Worm (Caenorhabditis elegans) whole organism, young adult: Measurements from ENCODE around the gene rmd-3.

Experiments
- B0336.3 ChIP-seq: fragments of 200-800 bp; sonication (Bioruptor generic); IDR thresholded peaks from 2 replicates; pipeline ENCODE4 v1.3.6; 2022; ENCODE audit warnings: missing genetic modification characterization, missing compliant biosample characterization
- C06A6.2 ChIP-seq: fragments of 200-800 bp; sonication (Bioruptor generic); conservative IDR thresholded peaks from 2 replicates; pipeline ENCODE4 v1.3.6; 2022; ENCODE audit warnings: missing genetic modification characterization, missing compliant biosample characterization
- F22D6.2 ChIP-seq: sonication (generic microtip); optimal IDR thresholded peaks from 2 replicates; lab custom pipeline; 2016; ENCODE audit warnings: mild to moderate bottlenecking, missing genetic modification characterization, missing compliant biosample characterization
- F33H1.4 ChIP-seq: fragments of 200-800 bp; sonication (Bioruptor generic); IDR thresholded peaks from 2 replicates; pipeline ENCODE4 v1.3.6; 2022; ENCODE audit warnings: missing genetic modification reagents, missing genetic modification characterization, missing compliant biosample characterization
- F39B2.1 ChIP-seq: fragments of 200-800 bp; sonication (Bioruptor generic); IDR thresholded peaks from 2 replicates; pipeline ENCODE4 v1.3.6; 2022; ENCODE audit warnings: missing genetic modification reagents, missing genetic modification characterization, missing compliant biosample characterization
- F49E8.2 ChIP-seq: sonication (generic microtip); optimal IDR thresholded peaks from 3 replicates; lab custom pipeline; 2017; ENCODE audit warnings: missing genetic modification characterization, mild to moderate bottlenecking, missing compliant biosample characterization, antibody characterized with exemption, moderate library complexity; ENCODE audit not compliant: insufficient read depth
- T07F8.4 ChIP-seq: sonication (generic microtip); optimal IDR thresholded peaks from 2 replicates; lab custom pipeline; 2016; ENCODE audit warnings: mild to moderate bottlenecking, missing genetic modification characterization, moderate library complexity, missing compliant biosample characterization
- Y53G8AR.9 ChIP-seq: fragments of 200-800 bp; sonication (Bioruptor generic); conservative IDR thresholded peaks from 2 replicates; pipeline ENCODE4 v1.3.6; 2022; ENCODE audit warnings: missing genetic modification reagents, missing genetic modification characterization, missing compliant biosample characterization
- Y95B8A.8 ChIP-seq: fragments of 200-800 bp; sonication (Bioruptor generic); IDR thresholded peaks from 2 replicates; pipeline ENCODE4 v1.3.6; 2022; ENCODE audit warnings: missing genetic modification reagents, missing genetic modification characterization, missing compliant biosample characterization
- atf-7 ChIP-seq: sonication (generic microtip); optimal IDR thresholded peaks from 2 replicates; lab custom pipeline; 2017; ENCODE audit warnings: mild to moderate bottlenecking, missing genetic modification characterization, missing compliant biosample characterization
- attf-5 ChIP-seq: fragments of 200-800 bp; sonication (Bioruptor generic); optimal IDR thresholded peaks from 2 replicates; lab custom pipeline; 2018; ENCODE audit warnings: mild to moderate bottlenecking, missing genetic modification characterization, missing compliant biosample characterization
- attf-6 ChIP-seq: fragments of 200-800 bp; sonication (Bioruptor generic); IDR thresholded peaks from 2 replicates; pipeline ENCODE4 v1.3.6; 2022; ENCODE audit warnings: missing genetic modification reagents, missing genetic modification characterization, missing compliant biosample characterization
- ccch-3 ChIP-seq: fragments of 200-800 bp; sonication (Bioruptor generic); optimal IDR thresholded peaks from 2 replicates; lab custom pipeline; 2018; ENCODE audit warnings: mild to moderate bottlenecking, missing genetic modification characterization, missing compliant biosample characterization
- cebp-2 ChIP-seq: fragments of 200-800 bp; sonication (Bioruptor generic); IDR thresholded peaks from 2 replicates; pipeline ENCODE4 v1.3.6; 2022; ENCODE audit warnings: missing genetic modification characterization, missing compliant biosample characterization
- ceh-40 ChIP-seq: fragments of 200-800 bp; sonication (Bioruptor generic); IDR thresholded peaks from 2 replicates; pipeline ENCODE4 v1.3.6; 2022; ENCODE audit warnings: missing genetic modification characterization, missing compliant biosample characterization
- ceh-58 ChIP-seq: fragments of 200-800 bp; sonication (Bioruptor generic); IDR thresholded peaks from 2 replicates; pipeline ENCODE4 v1.3.6; 2022; ENCODE audit warnings: missing genetic modification characterization, missing compliant biosample characterization
- ceh-79 ChIP-seq: sonication (generic microtip); optimal IDR thresholded peaks from 2 replicates; lab custom pipeline; 2017; ENCODE audit warnings: mild to moderate bottlenecking, missing genetic modification characterization, missing compliant biosample characterization
- chd-7 ChIP-seq: sonication (generic microtip); optimal IDR thresholded peaks from 2 replicates; lab custom pipeline; 2016; ENCODE audit warnings: mild to moderate bottlenecking, missing genetic modification characterization, moderate library complexity, missing compliant biosample characterization
- dpff-1 ChIP-seq: sonication (generic microtip); optimal IDR thresholded peaks from 2 replicates; lab custom pipeline; 2017; ENCODE audit warnings: mild to moderate bottlenecking, missing genetic modification characterization, missing compliant biosample characterization
- dpl-1 ChIP-seq: fragments of 150-350 bp; optimal IDR thresholded peaks from 2 replicates; lab custom pipeline; 2014; ENCODE audit warnings: missing biosample characterization, missing genetic modification reagents, missing genetic modification characterization
- egl-18 ChIP-seq: fragments of 200-800 bp; sonication (Bioruptor generic); IDR thresholded peaks from 2 replicates; pipeline ENCODE4 v1.3.6; 2022; ENCODE audit warnings: missing genetic modification reagents, missing genetic modification characterization, missing compliant biosample characterization
- egl-44 ChIP-seq: fragments of 200-800 bp; sonication (Bioruptor generic); IDR thresholded peaks from 2 replicates; pipeline ENCODE4 v1.3.6; 2022; ENCODE audit warnings: missing genetic modification reagents, missing genetic modification characterization, missing compliant biosample characterization
- egrh-3 ChIP-seq: fragments of 200-800 bp; sonication (Bioruptor generic); IDR thresholded peaks from 2 replicates; pipeline ENCODE4 v1.3.6; 2022; ENCODE audit warnings: missing genetic modification reagents, missing genetic modification characterization, missing compliant biosample characterization
- gei-17 ChIP-seq: fragments of 200-800 bp; sonication (Bioruptor generic); optimal IDR thresholded peaks from 2 replicates; lab custom pipeline; 2018; ENCODE audit warnings: mild to moderate bottlenecking, missing genetic modification characterization, missing compliant biosample characterization
- him-1 ChIP-seq: sonication (generic microtip); optimal IDR thresholded peaks from 2 replicates; lab custom pipeline; 2016; ENCODE audit warnings: missing genotype, missing genetic modification reagents, missing genetic modification characterization, missing compliant biosample characterization
- hlh-26 ChIP-seq: fragments of 200-800 bp; sonication (Bioruptor generic); conservative IDR thresholded peaks from 2 replicates; pipeline ENCODE4 v1.3.6; 2022; ENCODE audit warnings: missing genetic modification reagents, missing genetic modification characterization, missing compliant biosample characterization
- hrde-1 ChIP-seq: sonication (generic microtip); optimal IDR thresholded peaks from 2 replicates; lab custom pipeline; 2016; ENCODE audit warnings: missing genetic modification characterization, mild to moderate bottlenecking, missing compliant biosample characterization, moderate library complexity, missing genotype, missing genetic modification reagents, borderline replicate concordance
- lin-54 ChIP-seq: fragments of 200-800 bp; sonication (Bioruptor generic); optimal IDR thresholded peaks from 2 replicates; lab custom pipeline; 2018; ENCODE audit warnings: mild to moderate bottlenecking, missing genetic modification characterization, missing compliant biosample characterization
- madf-6 ChIP-seq: fragments of 200-800 bp; sonication (Bioruptor generic); IDR thresholded peaks from 2 replicates; pipeline ENCODE4 v1.3.6; 2022; ENCODE audit warnings: missing genetic modification reagents, missing genetic modification characterization, missing compliant biosample characterization
- nfyb-1 ChIP-seq: fragments of 200-800 bp; sonication (Bioruptor generic); IDR thresholded peaks from 2 replicates; pipeline ENCODE4 v1.3.6; 2022; ENCODE audit warnings: missing genetic modification reagents, missing genetic modification characterization, missing compliant biosample characterization
- nhr-179 ChIP-seq: sonication (generic microtip); optimal IDR thresholded peaks from 2 replicates; lab custom pipeline; 2016; ENCODE audit warnings: mild to moderate bottlenecking, missing genetic modification characterization, missing compliant biosample characterization
- nhr-90 ChIP-seq: sonication (generic microtip); optimal IDR thresholded peaks from 2 replicates; lab custom pipeline; 2016; ENCODE audit warnings: missing genotype, mild to moderate bottlenecking, missing genetic modification characterization, missing compliant biosample characterization
- rcor-1 ChIP-seq: fragments of 200-800 bp; sonication (Bioruptor generic); IDR thresholded peaks from 2 replicates; pipeline ENCODE4 v1.3.6; 2022; ENCODE audit warnings: missing genetic modification reagents, missing genetic modification characterization, missing compliant biosample characterization
- somi-1 ChIP-seq: fragments of 200-800 bp; sonication (Bioruptor generic); optimal IDR thresholded peaks from 2 replicates; lab custom pipeline; 2018; ENCODE audit warnings: mild to moderate bottlenecking, missing genetic modification characterization, missing compliant biosample characterization
- tbp1 ChIP-seq: fragments of 200-800 bp; sonication (Bioruptor generic); optimal IDR thresholded peaks from 2 replicates; lab custom pipeline; 2018; ENCODE audit warnings: mild to moderate bottlenecking, missing genetic modification characterization, missing compliant biosample characterization
- unc-130 ChIP-seq: sonication (generic microtip); optimal IDR thresholded peaks from 2 replicates; lab custom pipeline; 2016; ENCODE audit warnings: missing genetic modification reagents, missing genetic modification characterization, missing compliant biosample characterization
- unc-62 ChIP-seq: fragments of 150-350 bp; optimal IDR thresholded peaks from 2 replicates; lab custom pipeline; 2014; ENCODE audit warnings: missing biosample characterization, missing genetic modification reagents, missing genetic modification characterization
- zim-3 ChIP-seq: sonication (generic microtip); optimal IDR thresholded peaks from 2 replicates; lab custom pipeline; 2017; ENCODE audit warnings: mild to moderate bottlenecking, missing genetic modification characterization, moderate library complexity, missing compliant biosample characterization
- ztf-18 ChIP-seq: sonication (generic microtip); optimal IDR thresholded peaks from 2 replicates; lab custom pipeline; 2016; ENCODE audit warnings: missing genotype, mild to moderate bottlenecking, missing genetic modification characterization, missing compliant biosample characterization
- ztf-26 ChIP-seq: sonication (generic microtip); optimal IDR thresholded peaks from 2 replicates; lab custom pipeline; 2017; ENCODE audit warnings: missing genetic modification characterization, missing compliant biosample characterization
- ztf-3 ChIP-seq: fragments of 200-800 bp; sonication (Bioruptor generic); optimal IDR thresholded peaks from 2 replicates; lab custom pipeline; 2018; ENCODE audit warnings: mild to moderate bottlenecking, missing genetic modification characterization, missing compliant biosample characterization

The rmd-3 gene

ce11 chrII:11376026-11376425 is 36.6 kb upstream of the rmd-3 start:
- TF ChIP-seq chd-7 (tag; lab: Kevin White, UChicago) (no peak), ceh-40 (GFP tag; lab: Robert Waterston, UW) (no peak), dpl-1 (GFP tag; lab: Kevin White, UChicago) (no peak), nhr-179 (tag; lab: Kevin White, UChicago) (no peak), dpff-1 (tag; lab: Kevin White, UChicago) (no peak), ztf-3 (GFP tag; lab: Kevin White, UChicago) (no peak), madf-6 (no peak), egrh-3 (GFP tag; lab: Robert Waterston, UW) (no peak), lin-54 (GFP tag; lab: Kevin White, UChicago) (no peak), tbp1 (GFP tag; lab: Kevin White, UChicago) (no peak), somi-1 (GFP tag; lab: Kevin White, UChicago) (no peak), hlh-26 (GFP tag; lab: Robert Waterston, UW) (no peak)
- TF ChIP-seq, all 124 proteins: peak for 0

- TF ChIP-seq atf-7 = no peak
- no peak for TF ChIP-seq attf-5 (GFP tag; lab: Kevin White, UChicago)
- TF ChIP-seq ztf-26 (tag; lab: Kevin White, UChicago) = no peak
- TF ChIP-seq attf-6 (GFP tag; lab: Robert Waterston, UW) = no peak
- TF ChIP-seq, all 124 proteins: peak for 0
These were observed 32.6 kb upstream of the rmd-3 start, which contains the start of gene C33B4.2 for ce11 chrII:11371981-11372380. Gene C33B4.2, minus strand, starts transcription at chrII:11372145.

ce11 chrII:11361751-11362150 is 22.3 kb upstream of the rmd-3 start:
- TF ChIP-seq Y95B8A.8 (GFP tag; lab: Robert Waterston, UW) (no peak), somi-1 (GFP tag; lab: Kevin White, UChicago) (no peak), unc-62 (no peak), rcor-1 (GFP tag; lab: Robert Waterston, UW) (no peak), zim-3 (no peak), ztf-26 (tag; lab: Kevin White, UChicago) (no peak), T07F8.4 (tag; lab: Kevin White, UChicago) (no peak), F39B2.1 (no peak), F22D6.2 (no peak), unc-130 (no peak), C06A6.2 (GFP tag; lab: Robert Waterston, UW) (no peak), attf-6 (GFP tag; lab: Robert Waterston, UW) (no peak), F33H1.4 (GFP tag; lab: Robert Waterston, UW) (no peak)

ce11 chrII:11353471-11353870 is 14.1 kb upstream of the rmd-3 start:
- no peak for TF ChIP-seq F49E8.2 (tag; lab: Kevin White, UChicago)
- no peak for TF ChIP-seq ztf-18 (tag; lab: Kevin White, UChicago)

ce11 chrII:11351599-11351998 is 12.2 kb upstream of the rmd-3 start, which contains the start of gene clh-2:
Gene clh-2, plus strand, starts transcription at chrII:11351899.
- 0 out of 2 replicates have a peak, but pooled peaks have one; percentile 40 for TF ChIP-seq Y53G8AR.9
- TF ChIP-seq hrde-1 (tag; lab: Kevin White, UChicago) = no peak
- TF ChIP-seq, all 124 proteins: peak for 1

- TF ChIP-seq ccch-3 (no peak), him-1 (tag; lab: Kevin White, UChicago) (no peak), gei-17 (GFP tag; lab: Kevin White, UChicago) (no peak), egl-44 (GFP tag; lab: Robert Waterston, UW) (no peak), egl-18 (GFP tag; lab: Robert Waterston, UW) (no peak), B0336.3 (GFP tag; lab: Robert Waterston, UW) (no peak), nfyb-1 (GFP tag; lab: Robert Waterston, UW) (no peak), unc-62 (no peak), atf-7 (no peak), cebp-2 (GFP tag; lab: Robert Waterston, UW) (no peak), nhr-90 (tag; lab: Kevin White, UChicago) (no peak), ceh-79 (tag; lab: Kevin White, UChicago) (no peak), ceh-58 (GFP tag; lab: Robert Waterston, UW) (no peak)
These were observed 10.5 kb upstream of the rmd-3 start, which contains the start of gene dph-5 for ce11 chrII:11349892-11350291. Gene dph-5, plus strand, starts transcription at chrII:11350192.
